Fruit fly (Drosophila melanogaster) whole organism, embryonic: ENCODE measurements around the gene CG42749.

ENCODE experiments used
- Awh ChIP-seq: fragments of 200-800 bp; sonication (Bioruptor generic); IDR thresholded peaks from 2 replicates; pipeline ENCODE4, ENCODE4 v1.3.6; 2022; ENCODE audit warnings: missing biosample characterization, missing genetic modification characterization
- Bteb2 ChIP-seq: fragments of 200-800 bp; sonication (Bioruptor generic); optimal IDR thresholded peaks from 2 replicates; lab custom pipeline; 2016; ENCODE audit warnings: missing biosample characterization, missing genetic modification characterization
- CG10209 ChIP-seq: fragments of 200-800 bp; sonication (Bioruptor generic); optimal IDR thresholded peaks from 3 replicates; lab custom pipeline; 2017; ENCODE audit warnings: missing biosample characterization, mild to moderate bottlenecking, missing genetic modification characterization, missing genetic modification reagents
- CG4328 ChIP-seq: fragments of 200-800 bp; sonication (Bioruptor generic); optimal IDR thresholded peaks from 3 replicates; lab custom pipeline; 2017; ENCODE audit warnings: missing biosample characterization, missing genetic modification reagents, missing genetic modification characterization
- CG7745 ChIP-seq: fragments of 200-800 bp; sonication (Bioruptor generic); optimal IDR thresholded peaks from 2 replicates; lab custom pipeline; 2018; ENCODE audit warnings: missing biosample characterization, mild to moderate bottlenecking, missing genetic modification characterization, moderate library complexity
- CG7839 ChIP-seq: fragments of 200-800 bp; sonication (Bioruptor generic); optimal IDR thresholded peaks from 3 replicates; lab custom pipeline; 2018; ENCODE audit warnings: missing biosample characterization, mild to moderate bottlenecking, missing genetic modification characterization, moderate library complexity
- CG8388 ChIP-seq: fragments of 200-800 bp; sonication (Bioruptor generic); optimal IDR thresholded peaks from 2 replicates; lab custom pipeline; 2019; ENCODE audit warnings: missing biosample characterization, mild to moderate bottlenecking, missing genetic modification characterization, moderate library complexity
- Gug ChIP-seq: fragments of 200-800 bp; sonication (Bioruptor generic); IDR thresholded peaks from 4 replicates; pipeline ENCODE4 v1.3.6; 2022; ENCODE audit warnings: missing biosample characterization, missing genetic modification characterization
- HLH4C ChIP-seq: fragments of 200-800 bp; sonication (Bioruptor generic); IDR thresholded peaks from 3 replicates; pipeline ENCODE4 v1.3.6; 2022; ENCODE audit warnings: missing biosample characterization, missing genetic modification characterization; ENCODE audit not compliant: partially characterized antibody
- Hey ChIP-seq: fragments of 200-800 bp; sonication (Bioruptor generic); optimal IDR thresholded peaks from 3 replicates; lab custom pipeline; 2018; ENCODE audit warnings: missing biosample characterization, mild to moderate bottlenecking, missing genetic modification characterization
- Lim3 ChIP-seq: fragments of 200-800 bp; sonication (Bioruptor generic); IDR thresholded peaks from 2 replicates; pipeline ENCODE4 v1.3.6; 2022; ENCODE audit warnings: missing biosample characterization, missing genetic modification characterization
- Meics ChIP-seq: fragments of 200-800 bp; sonication (Bioruptor generic); optimal IDR thresholded peaks from 2 replicates; lab custom pipeline; 2017; ENCODE audit warnings: missing biosample characterization, mild to moderate bottlenecking, missing genetic modification characterization
- nom ChIP-seq: fragments of 200-800 bp; sonication (Bioruptor generic); optimal IDR thresholded peaks from 2 replicates; lab custom pipeline; 2017; ENCODE audit warnings: missing biosample characterization, missing genetic modification characterization, mild to moderate bottlenecking, moderate library complexity, missing genetic modification reagents
- otp ChIP-seq: fragments of 200-800 bp; sonication (Bioruptor generic); IDR thresholded peaks from 3 replicates; pipeline ENCODE4, ENCODE4 v1.3.6; 2022; ENCODE audit warnings: missing biosample characterization, missing genetic modification characterization

- TF ChIP-seq CG7839 (tag; lab: Kevin White, UChicago) (no peak), Awh (GFP tag; lab: Robert Waterston, UW) (no peak), CG4328 (GFP tag; lab: Kevin White, UChicago) (no peak), Gug (GFP tag; lab: Robert Waterston, UW) (no peak), otp (no peak), Bteb2 (GFP tag; lab: Kevin White, UChicago) (no peak), Hey (tag; lab: Kevin White, UChicago) (no peak), CG10209 (GFP tag; lab: Kevin White, UChicago) (peak; percentile 71), CG8388 (no peak), CG7745 (tag; lab: Kevin White, UChicago) (no peak), HLH4C (0 out of 3 replicates have a peak, but pooled peaks have one; percentile 16), Meics (no peak), Lim3 (GFP tag; lab: Robert Waterston, UW) (no peak), nom (GFP tag; lab: Kevin White, UChicago) (no peak)
These were observed 44.1 kb downstream of the CG42749 start, which contains the start of gene SK for dm6 chrX:5339970-5340369.
